Worm (Caenorhabditis elegans) whole organism, midembryonic: ENCODE results near the gene lido-18.

Experiments
- cog-1 ChIP-seq: sonication (generic microtip); optimal IDR thresholded peaks from 2 replicates; lab custom pipeline; 2016; ENCODE audit warnings: missing genetic modification characterization, missing compliant biosample characterization
- flt-1 ChIP-seq: fragments of 200-800 bp; sonication (Bioruptor generic); IDR thresholded peaks from 2 replicates; pipeline ENCODE4 v1.3.6; 2022; ENCODE audit warnings: missing genetic modification characterization, missing compliant biosample characterization
- klf-2 ChIP-seq: fragments of 200-800 bp; sonication (Bioruptor generic); conservative IDR thresholded peaks from 2 replicates; pipeline ENCODE4 v1.3.6; 2022; ENCODE audit warnings: missing genetic modification reagents, missing genetic modification characterization, missing compliant biosample characterization
- med-1 ChIP-seq: sonication (generic microtip); optimal IDR thresholded peaks from 2 replicates; lab custom pipeline; 2017; ENCODE audit warnings: missing genetic modification characterization, mild to moderate bottlenecking, missing compliant biosample characterization, antibody characterized with exemption, missing genetic modification reagents; ENCODE audit not compliant: insufficient read depth
- ref-1 ChIP-seq: fragments of 200-800 bp; sonication (Bioruptor generic); conservative IDR thresholded peaks from 2 replicates; pipeline ENCODE4 v1.3.6; 2022; ENCODE audit warnings: missing genetic modification reagents, missing genetic modification characterization, missing compliant biosample characterization
- ztf-23 ChIP-seq: fragments of 200-800 bp; sonication (Bioruptor generic); IDR thresholded peaks from 2 replicates; pipeline ENCODE4 v1.3.6; 2022; ENCODE audit warnings: missing genetic modification reagents, missing genetic modification characterization, missing compliant biosample characterization

DNA sequence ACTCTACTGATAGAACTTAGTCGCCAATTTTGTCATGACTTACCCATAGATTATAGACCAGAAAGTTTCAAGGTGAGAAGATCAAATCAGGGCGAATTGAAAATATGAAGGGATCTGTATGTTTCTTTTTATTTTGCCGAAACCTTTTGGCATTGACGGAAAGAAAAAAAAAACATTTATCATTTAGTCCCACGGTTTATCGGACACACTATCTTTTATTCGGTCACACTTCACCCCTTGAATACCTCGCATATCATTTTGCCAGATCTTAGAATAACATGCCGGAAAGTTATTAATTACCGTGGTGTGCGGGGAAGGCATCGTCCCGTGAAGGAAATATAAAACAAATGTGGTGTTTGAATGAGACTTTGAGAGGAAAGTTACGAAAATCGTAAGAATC lies 17.0 kb upstream of the lido-18 start:
- TF ChIP-seq cog-1 (tag; lab: Kevin White, UChicago) (no peak), flt-1 (GFP tag; lab: Robert Waterston, UW) (no peak), klf-2 (GFP tag; lab: Robert Waterston, UW) (no peak), ref-1 (no peak), med-1 (GFP tag; lab: Kevin White, UChicago) (no peak), ztf-23 (GFP tag; lab: Robert Waterston, UW) (no peak)
